Worm (Caenorhabditis elegans): Measurements from ENCODE around the gene srsx-32.

- TF ChIP-seq jun-1 (tag; optimal IDR thresholded peaks at IDR 0.05) = no peak
- no peak for TF ChIP-seq ces-1 (GFP tag; optimal IDR thresholded peaks at IDR 0.05)
- no peak for TF ChIP-seq dve-1 (tag; optimal IDR thresholded peaks at IDR 0.05; ENCODE audit: insufficient read depth)
- no peak for TF ChIP-seq egl-27 (tag; optimal IDR thresholded peaks at IDR 0.05)
- TF ChIP-seq nhr-25 (tag; optimal IDR thresholded peaks at IDR 0.05; ENCODE audit: borderline replicate concordance, insufficient read depth) = no peak
- TF ChIP-seq lsy-2 (tag; optimal IDR thresholded peaks at IDR 0.05) = no peak
- no peak for TF ChIP-seq snpc-4 (tag; optimal IDR thresholded peaks at IDR 0.05)
- TF ChIP-seq lin-13 (GFP tag; optimal IDR thresholded peaks at IDR 0.05) = no peak
- TF ChIP-seq Y105C5A.15 (GFP tag; IDR thresholded peaks at IDR 0.05) = no peak
- no peak for TF ChIP-seq daf-8 (GFP tag; IDR thresholded peaks at IDR 0.05)
- no peak for TF ChIP-seq skn-1 (tag; optimal IDR thresholded peaks at IDR 0.05)
- TF ChIP-seq daf-12 (tag; optimal IDR thresholded peaks at IDR 0.05) = no peak
- no peak for TF ChIP-seq ZK337.2 (GFP tag; IDR thresholded peaks at IDR 0.05)
- no peak for TF ChIP-seq unc-62 (GFP tag; optimal IDR thresholded peaks at IDR 0.05 in 1 of 2)
- no peak for TF ChIP-seq unc-62 (tag; optimal IDR thresholded peaks at IDR 0.05)
These were observed 25.4 kb upstream of the srsx-32 start, which contains the start of gene nhr-162 for ce11 chrV:6991771-6992170.
